In genomic region chrX:19172955-19173354, dm6 we compare ENCODE assay signal across 2 fruit fly cellular contexts.
A peak's percentile ranks its signal among the peaks of the same experiment; 100 is the strongest.
TF ChIP-seq lines count a peak whose summit lies in the region.

No protein-coding gene starts in this region.

TF ChIP-seq in whole organism, embryonic, 481 proteins besides CTCF, POLR2A, EP300 and RAD21 (continued from another document and continues in another):
- no peak for TF ChIP-seq Opbp (GFP tag; IDR thresholded peaks at IDR 0.05; lab: Robert Waterston, UW; ENCODE audit: partially characterized antibody)
- no peak for TF ChIP-seq Deaf1 (tag; optimal IDR thresholded peaks at IDR 0.05; lab: Kevin White, UChicago)
- TF ChIP-seq ab (GFP tag; optimal IDR thresholded peaks at IDR 0.05; lab: Kevin White, UChicago), result no peak
- TF ChIP-seq Aef1 (GFP tag; IDR thresholded peaks at IDR 0.05; lab: Robert Waterston, UW), result no peak
- no peak for TF ChIP-seq CG14050 (GFP tag; IDR thresholded peaks at IDR 0.05; lab: Robert Waterston, UW)
- TF ChIP-seq CHES-1-like (GFP tag; optimal IDR thresholded peaks at IDR 0.05; lab: Kevin White, UChicago), result no peak
- no peak for TF ChIP-seq ash1 (GFP tag; optimal IDR thresholded peaks at IDR 0.05; lab: Kevin White, UChicago)
- peak; percentile 37; the same call in 1 of the 2 replicates for TF ChIP-seq stc (GFP tag; IDR thresholded peaks at IDR 0.05; lab: Robert Waterston, UW)
- TF ChIP-seq CG10147 (GFP tag; optimal IDR thresholded peaks at IDR 0.05; lab: Kevin White, UChicago), result no peak
- TF ChIP-seq Atf-2 (GFP tag; optimal IDR thresholded peaks at IDR 0.05; lab: Kevin White, UChicago), result no peak
- TF ChIP-seq CG6765 (GFP tag; optimal IDR thresholded peaks at IDR 0.05; lab: Kevin White, UChicago), result no peak
- TF ChIP-seq NC2α (GFP tag; optimal IDR thresholded peaks at IDR 0.05; lab: Kevin White, UChicago), result no peak
- peak; percentile 19 for TF ChIP-seq Antp (GFP tag; optimal IDR thresholded peaks at IDR 0.05; lab: Kevin White, UChicago)
- TF ChIP-seq CG9437 (GFP tag; optimal IDR thresholded peaks at IDR 0.05; lab: Kevin White, UChicago), result no peak
- no peak for TF ChIP-seq CG16863 (GFP tag; optimal IDR thresholded peaks at IDR 0.05; lab: Kevin White, UChicago)
- TF ChIP-seq hb (GFP tag; IDR thresholded peaks at IDR 0.05; lab: Robert Waterston, UW; ENCODE audit: partially characterized antibody), result no peak
- peak; percentile 18 for TF ChIP-seq her (GFP tag; optimal IDR thresholded peaks at IDR 0.05; lab: Kevin White, UChicago)
- TF ChIP-seq CG8290 (GFP tag; optimal IDR thresholded peaks at IDR 0.05; lab: Kevin White, UChicago), result no peak
- TF ChIP-seq CG8290 (tag; optimal IDR thresholded peaks at IDR 0.05; lab: Kevin White, UChicago), result peak in 1 of 2 experiments; percentile 27
- no peak for TF ChIP-seq CG17361 (GFP tag; IDR thresholded peaks at IDR 0.05; lab: Robert Waterston, UW)
- TF ChIP-seq Dad (GFP tag; optimal IDR thresholded peaks at IDR 0.05; lab: Kevin White, UChicago), result no peak
- no peak for TF ChIP-seq exex (tag; optimal IDR thresholded peaks at IDR 0.05; lab: Kevin White, UChicago)
- TF ChIP-seq Sry-β (GFP tag; optimal IDR thresholded peaks at IDR 0.05; lab: Kevin White, UChicago), result no peak
- TF ChIP-seq sr (GFP tag; IDR thresholded peaks at IDR 0.05; lab: Robert Waterston, UW), result no peak
- TF ChIP-seq Sox102F (GFP tag; optimal IDR thresholded peaks at IDR 0.05; lab: Kevin White, UChicago), result peak; percentile 28
- no peak for TF ChIP-seq CG10321 (GFP tag; IDR thresholded peaks at IDR 0.05; lab: Robert Waterston, UW)
- TF ChIP-seq hbn (GFP tag; IDR thresholded peaks at IDR 0.05; lab: Robert Waterston, UW; ENCODE audit: partially characterized antibody), result no peak
- TF ChIP-seq CG17612 (GFP tag; IDR thresholded peaks at IDR 0.05; lab: Robert Waterston, UW), result no peak
- TF ChIP-seq Poxn (GFP tag; IDR thresholded peaks at IDR 0.05; lab: Robert Waterston, UW), result no peak
- TF ChIP-seq CG4360 (GFP tag; IDR thresholded peaks at IDR 0.05; lab: Robert Waterston, UW), result no peak
- TF ChIP-seq Lpt (GFP tag; optimal IDR thresholded peaks at IDR 0.05; lab: Kevin White, UChicago), result no peak
- TF ChIP-seq btn (GFP tag; optimal IDR thresholded peaks at IDR 0.05; lab: Kevin White, UChicago), result no peak
- no peak for TF ChIP-seq CG18476 (GFP tag; optimal IDR thresholded peaks at IDR 0.05; lab: Kevin White, UChicago)
- TF ChIP-seq Tbp (GFP tag; optimal IDR thresholded peaks at IDR 0.05; lab: Kevin White, UChicago), result no peak
- TF ChIP-seq CG2712 (tag; optimal IDR thresholded peaks at IDR 0.05; lab: Kevin White, UChicago), result peak; percentile 0
- no peak for TF ChIP-seq CG11696 (GFP tag; IDR thresholded peaks at IDR 0.05; lab: Robert Waterston, UW)
- TF ChIP-seq CG12391 (tag; optimal IDR thresholded peaks at IDR 0.05; lab: Kevin White, UChicago), result peak; percentile 6
- TF ChIP-seq CG14667 (GFP tag; IDR thresholded peaks at IDR 0.05; lab: Robert Waterston, UW), result no peak
- no peak for TF ChIP-seq odd (GFP tag; optimal IDR thresholded peaks at IDR 0.05; lab: Kevin White, UChicago)
- no peak for TF ChIP-seq CG33557 (GFP tag; optimal IDR thresholded peaks at IDR 0.05; lab: Kevin White, UChicago)
- TF ChIP-seq CG33213 (GFP tag; optimal IDR thresholded peaks at IDR 0.05; lab: Kevin White, UChicago), result no peak
- TF ChIP-seq CG10654 (GFP tag; optimal IDR thresholded peaks at IDR 0.05; lab: Kevin White, UChicago), result no peak
- no peak for TF ChIP-seq CG2199 (GFP tag; IDR thresholded peaks at IDR 0.05; lab: Robert Waterston, UW)
- TF ChIP-seq Hr51 (GFP tag; optimal IDR thresholded peaks at IDR 0.05; lab: Kevin White, UChicago), result peak in 1 of 2 experiments; percentile 46
- TF ChIP-seq nerfin-1 (tag; optimal IDR thresholded peaks at IDR 0.05; lab: Kevin White, UChicago), result no peak
- TF ChIP-seq Xrp1 (GFP tag; IDR thresholded peaks at IDR 0.05; lab: Robert Waterston, UW), result no peak
- TF ChIP-seq CG3838 (GFP tag; optimal IDR thresholded peaks at IDR 0.05; lab: Kevin White, UChicago), result no peak
- no peak for TF ChIP-seq CG12104 (GFP tag; optimal IDR thresholded peaks at IDR 0.05; lab: Kevin White, UChicago)
- no peak for TF ChIP-seq CG18011 (GFP tag; optimal IDR thresholded peaks at IDR 0.05; lab: Kevin White, UChicago)
- no peak for TF ChIP-seq jing (GFP tag; optimal IDR thresholded peaks at IDR 0.05; lab: Kevin White, UChicago)
- no peak for TF ChIP-seq Hr39 (optimal IDR thresholded peaks at IDR 0.05; lab: Kevin White, UChicago)
- no peak for TF ChIP-seq tup (GFP tag; optimal IDR thresholded peaks at IDR 0.05; lab: Kevin White, UChicago)
- no peak for TF ChIP-seq CG16815 (GFP tag; optimal IDR thresholded peaks at IDR 0.05; lab: Kevin White, UChicago)
- TF ChIP-seq Spps (tag; optimal IDR thresholded peaks at IDR 0.05; lab: Kevin White, UChicago), result no peak
- no peak for TF ChIP-seq nom (GFP tag; optimal IDR thresholded peaks at IDR 0.05; lab: Kevin White, UChicago)
- TF ChIP-seq da (GFP tag; optimal IDR thresholded peaks at IDR 0.05; lab: Kevin White, UChicago), result no peak
- TF ChIP-seq CG15073 (GFP tag; optimal IDR thresholded peaks at IDR 0.05; lab: Kevin White, UChicago), result no peak
- no peak for TF ChIP-seq CG16813 (GFP tag; IDR thresholded peaks at IDR 0.05; lab: Robert Waterston, UW; ENCODE audit: partially characterized antibody)
- TF ChIP-seq CG15696 (tag; optimal IDR thresholded peaks at IDR 0.05; lab: Kevin White, UChicago), result no peak
- no peak for TF ChIP-seq CG42726 (GFP tag; IDR thresholded peaks at IDR 0.05; lab: Robert Waterston, UW; ENCODE audit: partially characterized antibody)
- TF ChIP-seq wor (GFP tag; IDR thresholded peaks at IDR 0.05; lab: Robert Waterston, UW), result no peak
- TF ChIP-seq Pdp1 (GFP tag; optimal IDR thresholded peaks at IDR 0.05; lab: Kevin White, UChicago), result no peak
- TF ChIP-seq chif (GFP tag; optimal IDR thresholded peaks at IDR 0.05; lab: Kevin White, UChicago), result peak; percentile 17 to 57
- TF ChIP-seq Ptx1 (GFP tag; IDR thresholded peaks at IDR 0.05; lab: Robert Waterston, UW), result peak; percentile 39; the same call in 1 of the 2 replicates
- no peak for TF ChIP-seq dmrt11E (tag; optimal IDR thresholded peaks at IDR 0.05; lab: Kevin White, UChicago)
- TF ChIP-seq ERR (GFP tag; optimal IDR thresholded peaks at IDR 0.05; lab: Kevin White, UChicago), result no peak
- TF ChIP-seq Ets65A (GFP tag; lab: Kevin White, UChicago), result peak; percentile 30
- TF ChIP-seq repo (GFP tag; optimal IDR thresholded peaks at IDR 0.05; lab: Kevin White, UChicago), result no peak
- peak; percentile 11 for TF ChIP-seq lab (GFP tag; optimal IDR thresholded peaks at IDR 0.05; lab: Kevin White, UChicago)

TF ChIP-seq in whole organism, prepupa, 60 proteins besides CTCF, POLR2A, EP300 and RAD21 (continued from another document):
- no peak for TF ChIP-seq Blimp-1 (GFP tag; optimal IDR thresholded peaks at IDR 0.05; lab: Kevin White, UChicago)
- peak; percentile 85 for TF ChIP-seq Eip78C (GFP tag; lab: Kevin White, UChicago)
- TF ChIP-seq Lpt (GFP tag; optimal IDR thresholded peaks at IDR 0.05; lab: Kevin White, UChicago), result peak; percentile 41
- peak; percentile 58 for TF ChIP-seq CG3032 (tag; optimal IDR thresholded peaks at IDR 0.05; lab: Kevin White, UChicago)
- TF ChIP-seq CG3919 (GFP tag; optimal IDR thresholded peaks at IDR 0.05; lab: Kevin White, UChicago), result peak; percentile 61
- no peak for TF ChIP-seq svp (GFP tag; lab: Kevin White, UChicago)
- peak; percentile 58 for TF ChIP-seq Hr4 (GFP tag; optimal IDR thresholded peaks at IDR 0.05; lab: Kevin White, UChicago)
- no peak for TF ChIP-seq dac (GFP tag; optimal IDR thresholded peaks at IDR 0.05; lab: Kevin White, UChicago)
- peak; percentile 20 to 31 for TF ChIP-seq salr (GFP tag; optimal IDR thresholded peaks at IDR 0.05; lab: Kevin White, UChicago)
- TF ChIP-seq CG1621 (tag; optimal IDR thresholded peaks at IDR 0.05; lab: Kevin White, UChicago), result peak; percentile 54
- peak; percentile 62; the same call in 2 of the 3 replicates for TF ChIP-seq CG8119 (GFP tag; IDR thresholded peaks at IDR 0.05; lab: Robert Waterston, UW)
- peak; percentile 76 for TF ChIP-seq eg (GFP tag; IDR thresholded peaks at IDR 0.05; lab: Robert Waterston, UW)
- no peak for TF ChIP-seq fd85E (GFP tag; optimal IDR thresholded peaks at IDR 0.05; lab: Kevin White, UChicago)
- no peak for TF ChIP-seq Ets21C (GFP tag; optimal IDR thresholded peaks at IDR 0.05; lab: Kevin White, UChicago)
- TF ChIP-seq Eip93F (GFP tag; optimal IDR thresholded peaks at IDR 0.05; lab: Kevin White, UChicago), result no peak
- TF ChIP-seq vri (GFP tag; optimal IDR thresholded peaks at IDR 0.05; lab: Kevin White, UChicago), result no peak
- no peak for TF ChIP-seq CG7368 (GFP tag; optimal IDR thresholded peaks at IDR 0.05; lab: Kevin White, UChicago)
- no peak for TF ChIP-seq fkh (GFP tag; optimal IDR thresholded peaks at IDR 0.05; lab: Kevin White, UChicago)
- peak; percentile 1 for TF ChIP-seq CG4318 (GFP tag; optimal IDR thresholded peaks at IDR 0.05; lab: Kevin White, UChicago)
- peak; percentile 62 for TF ChIP-seq CG6163 (GFP tag; IDR thresholded peaks at IDR 0.05; lab: Robert Waterston, UW)
- TF ChIP-seq Gug (GFP tag; IDR thresholded peaks at IDR 0.05; lab: Robert Waterston, UW), result peak; percentile 35; the same call in 1 of the 2 replicates
- peak; percentile 46 for TF ChIP-seq CG10631 (GFP tag; optimal IDR thresholded peaks at IDR 0.05; lab: Kevin White, UChicago)
- no peak for TF ChIP-seq CG8632 (GFP tag; optimal IDR thresholded peaks at IDR 0.05; lab: Kevin White, UChicago)
- no peak for TF ChIP-seq CG16779 (tag; optimal IDR thresholded peaks at IDR 0.05; lab: Kevin White, UChicago)
- no peak for TF ChIP-seq CG9139 (GFP tag; optimal IDR thresholded peaks at IDR 0.05; lab: Kevin White, UChicago)
- peak; percentile 48 for TF ChIP-seq OdsH (GFP tag; optimal IDR thresholded peaks at IDR 0.05; lab: Kevin White, UChicago)
- peak; percentile 9 for TF ChIP-seq Hr39 (GFP tag; optimal IDR thresholded peaks at IDR 0.05; lab: Kevin White, UChicago)
- TF ChIP-seq Ets96B (tag; optimal IDR thresholded peaks at IDR 0.05; lab: Kevin White, UChicago), result peak; percentile 57
- peak; percentile 62 for TF ChIP-seq dsx (GFP tag; optimal IDR thresholded peaks at IDR 0.05; lab: Kevin White, UChicago; ENCODE audit: poor library complexity, severe bottlenecking)
- TF ChIP-seq Sox15 (GFP tag; optimal IDR thresholded peaks at IDR 0.05; lab: Kevin White, UChicago), result no peak
- TF ChIP-seq cyc (GFP tag; optimal IDR thresholded peaks at IDR 0.05; lab: Kevin White, UChicago), result peak; percentile 13
- TF ChIP-seq CG34406 (GFP tag; optimal IDR thresholded peaks at IDR 0.05; lab: Kevin White, UChicago), result no peak
- peak; percentile 42 for TF ChIP-seq fd59A (GFP tag; optimal IDR thresholded peaks at IDR 0.05; lab: Kevin White, UChicago)
- no peak for TF ChIP-seq Hr38 (GFP tag; optimal IDR thresholded peaks at IDR 0.05; lab: Kevin White, UChicago)
- 0 out of 2 replicates have a peak, but pooled peaks have one; percentile 13 for TF ChIP-seq CG11294 (GFP tag; IDR thresholded peaks at IDR 0.05; lab: Robert Waterston, UW)
- peak; percentile 49 for TF ChIP-seq spab (GFP tag; optimal IDR thresholded peaks at IDR 0.05; lab: Kevin White, UChicago)
TF ChIP-seq in whole organism, prepupa: peak in this region for 38.
